Fruit fly (Drosophila melanogaster) whole organism, pupa: ENCODE data around the gene CG13077.

ENCODE experiments used
- CG10348 ChIP-seq: fragments of 200-800 bp; sonication (Bioruptor generic); IDR thresholded peaks from 2 replicates; pipeline ENCODE4 v1.3.6; 2022; ENCODE audit warnings: missing biosample characterization, missing genetic modification characterization
- CG12605 ChIP-seq: fragments of 200-800 bp; sonication (Bioruptor generic); IDR thresholded peaks from 2 replicates; pipeline ENCODE4 v1.3.6; 2022; ENCODE audit warnings: missing biosample characterization, missing genetic modification characterization
- CG13204 ChIP-seq: fragments of 200-800 bp; sonication (Bioruptor generic); optimal IDR thresholded peaks from 2 replicates; lab custom pipeline; 2018; ENCODE audit warnings: missing biosample characterization, mild to moderate bottlenecking, missing genetic modification characterization, moderate library complexity
- CG14655 ChIP-seq: fragments of 200-800 bp; sonication (Bioruptor generic); optimal IDR thresholded peaks from 3 replicates; lab custom pipeline; 2017; ENCODE audit warnings: mild to moderate bottlenecking, missing biosample characterization, missing genetic modification reagents, missing genetic modification characterization
- CG15710 ChIP-seq: fragments of 200-800 bp; sonication (Bioruptor generic); optimal IDR thresholded peaks from 2 replicates; lab custom pipeline; 2018; ENCODE audit warnings: missing biosample characterization, mild to moderate bottlenecking, missing genetic modification characterization, moderate library complexity
- CG17806 ChIP-seq: fragments of 200-800 bp; sonication (Bioruptor generic); optimal IDR thresholded peaks from 2 replicates; lab custom pipeline; 2018; ENCODE audit warnings: missing biosample characterization, mild to moderate bottlenecking, missing genetic modification characterization, moderate library complexity
- CG32121 ChIP-seq: fragments of 200-800 bp; sonication (Bioruptor generic); IDR thresholded peaks from 2 replicates; pipeline ENCODE4 v1.3.6; 2022; ENCODE audit warnings: missing biosample characterization, missing genetic modification characterization
- CG34367 ChIP-seq: fragments of 200-800 bp; sonication (Bioruptor generic); optimal IDR thresholded peaks from 2 replicates; lab custom pipeline; 2018; ENCODE audit warnings: missing biosample characterization, mild to moderate bottlenecking, missing genetic modification characterization
- CG4496 ChIP-seq: fragments of 200-800 bp; sonication (Bioruptor generic); IDR thresholded peaks from 3 replicates; pipeline ENCODE4 v1.3.6; 2022; ENCODE audit warnings: missing biosample characterization, missing genetic modification characterization
- CG8159 ChIP-seq: fragments of 200-800 bp; sonication (Bioruptor generic); optimal IDR thresholded peaks from 3 replicates; lab custom pipeline; 2018; ENCODE audit warnings: missing biosample characterization, mild to moderate bottlenecking, missing genetic modification characterization, moderate library complexity
- CG8301 ChIP-seq: fragments of 200-800 bp; sonication (Bioruptor generic); optimal IDR thresholded peaks from 2 replicates; lab custom pipeline; 2018; ENCODE audit warnings: missing biosample characterization, mild to moderate bottlenecking, missing genetic modification characterization
- CG9948 ChIP-seq: fragments of 200-800 bp; sonication (Bioruptor generic); optimal IDR thresholded peaks from 2 replicates; lab custom pipeline; 2018; ENCODE audit warnings: missing biosample characterization, mild to moderate bottlenecking, missing genetic modification characterization, moderate library complexity
- D1 ChIP-seq: fragments of 200-800 bp; sonication (Bioruptor generic); optimal IDR thresholded peaks from 2 replicates; lab custom pipeline; 2018; ENCODE audit warnings: missing biosample characterization, mild to moderate bottlenecking, missing genetic modification characterization, moderate library complexity
- EcR ChIP-seq: fragments of 200-800 bp; sonication (Bioruptor generic); optimal IDR thresholded peaks from 3 replicates; lab custom pipeline; 2019; ENCODE audit warnings: missing biosample characterization, missing genetic modification characterization, mild to moderate bottlenecking, moderate library complexity, missing genetic modification reagents
- Ets98B ChIP-seq: fragments of 200-800 bp; sonication (Bioruptor generic); IDR thresholded peaks from 2 replicates; pipeline ENCODE4 v1.3.6; 2022; ENCODE audit warnings: missing biosample characterization, missing genetic modification characterization
- Pif1A ChIP-seq: fragments of 200-800 bp; sonication (Bioruptor generic); optimal IDR thresholded peaks from 3 replicates; lab custom pipeline; 2016; ENCODE audit warnings: missing biosample characterization, missing genetic modification characterization
- Pif1B ChIP-seq: fragments of 200-800 bp; sonication (Bioruptor generic); optimal IDR thresholded peaks from 3 replicates; lab custom pipeline; 2016; ENCODE audit warnings: missing biosample characterization, missing genetic modification characterization
- Snoo ChIP-seq: fragments of 200-800 bp; sonication (Bioruptor generic); optimal IDR thresholded peaks from 3 replicates; lab custom pipeline; 2017; ENCODE audit warnings: missing biosample characterization, mild to moderate bottlenecking, missing genetic modification characterization, inconsistent platforms
- fd96Ca ChIP-seq: fragments of 200-800 bp; sonication (Bioruptor generic); IDR thresholded peaks from 3 replicates; pipeline ENCODE4 v1.3.6; 2022; ENCODE audit warnings: missing biosample characterization, missing genetic modification characterization
- gl ChIP-seq: fragments of 200-800 bp; sonication (Bioruptor generic); optimal IDR thresholded peaks from 2 replicates; lab custom pipeline; 2018; ENCODE audit warnings: missing biosample characterization, mild to moderate bottlenecking, missing genetic modification characterization
- rn ChIP-seq: fragments of 200-800 bp; sonication (Bioruptor generic); IDR thresholded peaks from 2 replicates; pipeline ENCODE4 v1.3.6; 2022; ENCODE audit warnings: missing biosample characterization, missing genetic modification characterization

CG13077 gene

dm6 chr2L:19587334-19587659 is 21.6 kb downstream of the CG13077 start:
- TF ChIP-seq CG13204 (GFP tag; lab: Kevin White, UChicago) (no peak), CG32121 (GFP tag; lab: Robert Waterston, UW) (0 out of 2 replicates have a peak, but pooled peaks have one; percentile 5), CG8301 (tag; lab: Kevin White, UChicago) (no peak), Pif1A (no peak)

dm6 chr2L:19588924-19589323 is 23.3 kb downstream of the CG13077 start:
- TF ChIP-seq CG4496 (GFP tag; lab: Robert Waterston, UW): no peak
- no peak for TF ChIP-seq CG34367 (tag; lab: Kevin White, UChicago)
- TF ChIP-seq CG12605 (GFP tag; lab: Robert Waterston, UW): no peak
- no peak for TF ChIP-seq CG13204 (GFP tag; lab: Kevin White, UChicago)
- TF ChIP-seq CG10348: no peak
- no peak for TF ChIP-seq D1 (tag; lab: Kevin White, UChicago)
- no peak for TF ChIP-seq Pif1B (GFP tag; lab: Kevin White, UChicago)
- TF ChIP-seq fd96Ca (GFP tag; lab: Robert Waterston, UW): no peak
- TF ChIP-seq CG9948 (tag; lab: Kevin White, UChicago): no peak
- no peak for TF ChIP-seq CG14655
- no peak for TF ChIP-seq gl (tag; lab: Kevin White, UChicago)
- no peak for TF ChIP-seq CG32121 (GFP tag; lab: Robert Waterston, UW)

- TF ChIP-seq CG8301 (tag; lab: Kevin White, UChicago): no peak
- TF ChIP-seq EcR (GFP tag; lab: Kevin White, UChicago): no peak
- no peak for TF ChIP-seq gl (tag; lab: Kevin White, UChicago)
- no peak for TF ChIP-seq Ets98B
- no peak for TF ChIP-seq CG12605 (GFP tag; lab: Robert Waterston, UW)
- no peak for TF ChIP-seq Pif1A
- no peak for TF ChIP-seq fd96Ca (GFP tag; lab: Robert Waterston, UW)
- no peak for TF ChIP-seq CG17806
- TF ChIP-seq, all 21 proteins: peak for 0
Measured at dm6 chr2L:19590629-19591028, 25.0 kb downstream of the CG13077 start.

- no peak for TF ChIP-seq CG8301 (tag; lab: Kevin White, UChicago)
- no peak for TF ChIP-seq fd96Ca (GFP tag; lab: Robert Waterston, UW)
- no peak for TF ChIP-seq rn (GFP tag; lab: Robert Waterston, UW)
- TF ChIP-seq CG4496 (GFP tag; lab: Robert Waterston, UW): no peak
- no peak for TF ChIP-seq CG13204 (GFP tag; lab: Kevin White, UChicago)
Measured at dm6 chr2L:19594102-19594501, 28.4 kb downstream of the CG13077 start.

dm6 chr2L:19605365-19605921 is 39.8 kb downstream of the CG13077 start:
- TF ChIP-seq EcR (GFP tag; lab: Kevin White, UChicago) (no peak), Snoo (tag; lab: Kevin White, UChicago) (no peak), CG13204 (GFP tag; lab: Kevin White, UChicago) (no peak), fd96Ca (GFP tag; lab: Robert Waterston, UW) (no peak), CG8159 (tag; lab: Kevin White, UChicago) (no peak), CG14655 (no peak), CG15710 (tag; lab: Kevin White, UChicago) (no peak), Pif1A (no peak), CG4496 (GFP tag; lab: Robert Waterston, UW) (no peak), Ets98B (no peak), CG32121 (GFP tag; lab: Robert Waterston, UW) (no peak), D1 (tag; lab: Kevin White, UChicago) (no peak), CG10348 (no peak), CG17806 (no peak), gl (tag; lab: Kevin White, UChicago) (no peak), Pif1B (GFP tag; lab: Kevin White, UChicago) (no peak), CG8301 (tag; lab: Kevin White, UChicago) (no peak), rn (GFP tag; lab: Robert Waterston, UW) (no peak)

dm6 chr2L:19606318-19606717 is 40.7 kb downstream of the CG13077 start, which contains the start of gene CG46244:
CG46244 (plus strand) TSS chr2L:19606569.
- TF ChIP-seq D1 (tag; lab: Kevin White, UChicago): no peak
- no peak for TF ChIP-seq CG8159 (tag; lab: Kevin White, UChicago)
- TF ChIP-seq rn (GFP tag; lab: Robert Waterston, UW): no peak
- TF ChIP-seq Pif1B (GFP tag; lab: Kevin White, UChicago): no peak
- no peak for TF ChIP-seq CG32121 (GFP tag; lab: Robert Waterston, UW)
- no peak for TF ChIP-seq CG15710 (tag; lab: Kevin White, UChicago)
- TF ChIP-seq Pif1A: no peak
- TF ChIP-seq Ets98B: no peak
- no peak for TF ChIP-seq CG17806
- TF ChIP-seq fd96Ca (GFP tag; lab: Robert Waterston, UW): no peak
- TF ChIP-seq, all 21 proteins: peak for 0
